Fruit fly (Drosophila melanogaster) whole organism, embryonic: Measurements from ENCODE around the gene CG11095.

ENCODE experiments used
- Aef1 ChIP-seq: fragments of 200-800 bp; sonication (Bioruptor generic); IDR thresholded peaks from 3 replicates; pipeline ENCODE4 v1.3.6; 2022; ENCODE audit warnings: missing biosample characterization, missing genetic modification characterization
- Atf-2 ChIP-seq: fragments of 200-800 bp; sonication (Bioruptor generic); optimal IDR thresholded peaks from 2 replicates; lab custom pipeline; 2016; ENCODE audit warnings: missing biosample characterization, missing genetic modification characterization
- Atf3 ChIP-seq: fragments of 200-800 bp; sonication (Bioruptor generic); optimal IDR thresholded peaks from 3 replicates; lab custom pipeline; 2016; ENCODE audit warnings: missing biosample characterization, missing genetic modification characterization
- BEAF-32 ChIP-seq: fragments of 200-800 bp; sonication (Bioruptor generic); optimal IDR thresholded peaks from 3 replicates; lab custom pipeline; 2017; ENCODE audit warnings: missing biosample characterization, missing genetic modification characterization, mild to moderate bottlenecking, moderate library complexity, missing genetic modification reagents
- Bdp1 ChIP-seq: fragments of 200-800 bp; sonication (Bioruptor generic); optimal IDR thresholded peaks from 3 replicates; lab custom pipeline; 2016; ENCODE audit warnings: missing biosample characterization, missing genetic modification characterization
- Bteb2 ChIP-seq: fragments of 200-800 bp; sonication (Bioruptor generic); optimal IDR thresholded peaks from 2 replicates; lab custom pipeline; 2016; ENCODE audit warnings: missing biosample characterization, missing genetic modification characterization
- CG10366 ChIP-seq: fragments of 200-800 bp; sonication (Bioruptor generic); IDR thresholded peaks from 2 replicates; pipeline ENCODE4 v1.3.6; 2022; ENCODE audit warnings: missing biosample characterization, missing genetic modification characterization
- CG10543 ChIP-seq: fragments of 200-800 bp; sonication (Bioruptor generic); optimal IDR thresholded peaks from 3 replicates; lab custom pipeline; 2017; ENCODE audit warnings: missing biosample characterization, mild to moderate bottlenecking, missing genetic modification characterization, moderate library complexity
- CG11247 ChIP-seq: fragments of 200-800 bp; sonication (Bioruptor generic); IDR thresholded peaks from 2 replicates; pipeline ENCODE4 v1.3.6; 2022; ENCODE audit warnings: missing biosample characterization, missing genetic modification characterization
- CG11398 ChIP-seq: fragments of 200-800 bp; sonication (Bioruptor generic); optimal IDR thresholded peaks from 2 replicates; lab custom pipeline; 2016; ENCODE audit warnings: missing biosample characterization, missing genetic modification characterization
- CG12744 ChIP-seq: fragments of 200-800 bp; sonication (Bioruptor generic); optimal IDR thresholded peaks from 2 replicates; lab custom pipeline; 2016; ENCODE audit warnings: missing biosample characterization, missing genetic modification characterization
- CG13775 ChIP-seq: fragments of 200-800 bp; sonication (Bioruptor generic); optimal IDR thresholded peaks from 3 replicates; lab custom pipeline; 2017; ENCODE audit warnings: missing biosample characterization, mild to moderate bottlenecking, missing genetic modification characterization
- CG15601 ChIP-seq: fragments of 200-800 bp; sonication (Bioruptor generic); optimal IDR thresholded peaks from 3 replicates; lab custom pipeline; 2019; ENCODE audit warnings: missing biosample characterization, mild to moderate bottlenecking, missing genetic modification characterization, moderate library complexity
- CG1603 ChIP-seq: fragments of 200-800 bp; sonication (Bioruptor generic); optimal IDR thresholded peaks from 2 replicates; lab custom pipeline; 2019; ENCODE audit warnings: missing biosample characterization, mild to moderate bottlenecking, missing genetic modification characterization, moderate library complexity
- CG16813 ChIP-seq: fragments of 200-800 bp; sonication (Bioruptor generic); IDR thresholded peaks from 3 replicates; pipeline ENCODE4 v1.3.6; 2022; ENCODE audit warnings: missing biosample characterization, missing genetic modification characterization; ENCODE audit not compliant: partially characterized antibody
- CG18011 ChIP-seq: fragments of 200-800 bp; sonication (Bioruptor generic); optimal IDR thresholded peaks from 2 replicates; lab custom pipeline; 2017; ENCODE audit warnings: missing biosample characterization, missing genetic modification characterization, mild to moderate bottlenecking, moderate library complexity, missing genotype
- CG18599 ChIP-seq: fragments of 200-800 bp; sonication (Bioruptor generic); optimal IDR thresholded peaks from 3 replicates; lab custom pipeline; 2017; ENCODE audit warnings: missing biosample characterization, missing genetic modification characterization, mild to moderate bottlenecking, moderate library complexity, missing genetic modification reagents
- CG2129 ChIP-seq: fragments of 200-800 bp; sonication (Bioruptor generic); IDR thresholded peaks from 2 replicates; pipeline ENCODE4 v1.3.6; 2022; ENCODE audit warnings: missing biosample characterization, missing genetic modification characterization; ENCODE audit not compliant: partially characterized antibody
- CG3281 ChIP-seq: fragments of 200-800 bp; sonication (Bioruptor generic); optimal IDR thresholded peaks from 3 replicates; lab custom pipeline; 2017; ENCODE audit warnings: missing biosample characterization, mild to moderate bottlenecking, missing genetic modification characterization
- CG4404 ChIP-seq: fragments of 200-800 bp; sonication (Bioruptor generic); IDR thresholded peaks from 2 replicates; pipeline ENCODE4 v1.3.6; 2022; ENCODE audit warnings: missing biosample characterization, missing genetic modification characterization
- CG6791 ChIP-seq: fragments of 200-800 bp; sonication (Bioruptor generic); IDR thresholded peaks from 3 replicates; pipeline ENCODE4 v1.3.6; 2022; ENCODE audit warnings: missing biosample characterization, missing genetic modification characterization; ENCODE audit not compliant: partially characterized antibody
- CG7786 ChIP-seq: fragments of 200-800 bp; sonication (Bioruptor generic); optimal IDR thresholded peaks from 2 replicates; lab custom pipeline; 2016; ENCODE audit warnings: missing biosample characterization, missing genetic modification characterization
- CG8359 ChIP-seq: fragments of 200-800 bp; sonication (Bioruptor generic); optimal IDR thresholded peaks from 2 replicates; lab custom pipeline; 2017; ENCODE audit warnings: missing biosample characterization, mild to moderate bottlenecking, missing genetic modification characterization, borderline replicate concordance
- CG8478 ChIP-seq: fragments of >200 bp; optimal IDR thresholded peaks from 2 replicates; lab custom pipeline; 2018
- CG8924 ChIP-seq: fragments of 200-800 bp; optimal IDR thresholded peaks from 3 replicates; lab custom pipeline; 2019; ENCODE audit warnings: missing biosample characterization, mild to moderate bottlenecking, missing genetic modification characterization, moderate library complexity
- Fer2 ChIP-seq: fragments of 200-800 bp; sonication (Bioruptor generic); optimal IDR thresholded peaks from 2 replicates; lab custom pipeline; 2018; ENCODE audit warnings: missing biosample characterization, mild to moderate bottlenecking, missing genetic modification characterization, moderate library complexity
- Hmx ChIP-seq: fragments of 200-800 bp; sonication (Bioruptor generic); optimal IDR thresholded peaks from 2 replicates; lab custom pipeline; 2016; ENCODE audit warnings: missing biosample characterization, missing genetic modification characterization
- Hr78 ChIP-seq, 2 experiments: fragments of 200-800 bp in 1 of 2; fragments of >200 bp in 1 of 2; sonication (Bioruptor generic) in 1 of 2; optimal IDR thresholded peaks; 2 replicates each; lab custom pipeline; 2017 to 2019; ENCODE audit warnings: missing biosample characterization in 2 of 2, missing genetic modification characterization in 2 of 2, mild to moderate bottlenecking in 1 of 2, moderate library complexity in 1 of 2
- Hsf ChIP-seq: fragments of 200-800 bp; sonication (Bioruptor generic); optimal IDR thresholded peaks from 3 replicates; lab custom pipeline; 2016; ENCODE audit warnings: missing biosample characterization, missing genetic modification characterization
- Max ChIP-seq: fragments of 200-800 bp; sonication (Bioruptor generic); optimal IDR thresholded peaks from 2 replicates; lab custom pipeline; 2016; ENCODE audit warnings: missing biosample characterization, mild to moderate bottlenecking, missing genetic modification characterization
- Trl ChIP-seq, 3 experiments: fragments of >200 bp in 2 of 3; fragments of 200-800 bp in 1 of 3; sonication (Bioruptor generic) in 1 of 3; optimal IDR thresholded peaks; 2 replicates in 1 of 3; 3 replicates in 2 of 3; lab custom pipeline; 2016 to 2017; ENCODE audit warnings: missing biosample characterization in 1 of 3, missing genetic modification characterization in 1 of 3
- al ChIP-seq: fragments of 200-800 bp; sonication (Bioruptor generic); IDR thresholded peaks from 2 replicates; pipeline ENCODE4 v1.3.6; 2022; ENCODE audit warnings: missing biosample characterization, missing genetic modification characterization
- bsh ChIP-seq, 2 experiments: fragments of 200-800 bp; sonication (Bioruptor generic); optimal IDR thresholded peaks; 2 replicates each; lab custom pipeline; 2017 to 2018; ENCODE audit warnings: mild to moderate bottlenecking in 2 of 2, missing biosample characterization in 2 of 2, missing genetic modification characterization in 2 of 2, moderate library complexity in 1 of 2
- chif ChIP-seq, 2 experiments: fragments of 200-800 bp; sonication (Bioruptor generic); optimal IDR thresholded peaks; 3 replicates each; lab custom pipeline; 2016; ENCODE audit warnings: missing biosample characterization in 2 of 2, missing genetic modification characterization in 2 of 2
- fd96Cb ChIP-seq: fragments of 200-800 bp; sonication (Bioruptor generic); optimal IDR thresholded peaks from 2 replicates; lab custom pipeline; 2018; ENCODE audit warnings: missing biosample characterization, mild to moderate bottlenecking, missing genetic modification characterization, moderate library complexity
- gro ChIP-seq: fragments of 200-800 bp; sonication (Bioruptor generic); optimal IDR thresholded peaks from 2 replicates; lab custom pipeline; 2016; ENCODE audit warnings: missing biosample characterization, missing genetic modification characterization
- gsb ChIP-seq: fragments of 200-800 bp; sonication (Bioruptor generic); IDR thresholded peaks from 2 replicates; pipeline ENCODE4 v1.3.6; 2022; ENCODE audit warnings: missing biosample characterization, missing genetic modification characterization
- kni ChIP-seq: fragments of 200-800 bp; sonication (Bioruptor generic); optimal IDR thresholded peaks from 3 replicates; lab custom pipeline; 2017; ENCODE audit warnings: mild to moderate bottlenecking, missing biosample characterization, missing genetic modification reagents, missing genetic modification characterization
- lbe ChIP-seq: fragments of 200-800 bp; sonication (Bioruptor generic); optimal IDR thresholded peaks from 2 replicates; lab custom pipeline; 2016; ENCODE audit warnings: missing biosample characterization, mild to moderate bottlenecking, missing genetic modification characterization
- lilli ChIP-seq: fragments of 200-800 bp; sonication (Bioruptor generic); optimal IDR thresholded peaks from 3 replicates; lab custom pipeline; 2016; ENCODE audit warnings: missing biosample characterization, missing genetic modification characterization
- mam ChIP-seq: fragments of 200-800 bp; sonication (Bioruptor generic); optimal IDR thresholded peaks from 3 replicates; lab custom pipeline; 2016; ENCODE audit warnings: missing biosample characterization, missing genetic modification characterization
- phol ChIP-seq: fragments of 200-800 bp; sonication (Bioruptor generic); optimal IDR thresholded peaks from 3 replicates; lab custom pipeline; 2018; ENCODE audit warnings: missing biosample characterization, mild to moderate bottlenecking, missing genetic modification characterization, moderate library complexity
- row ChIP-seq: fragments of 200-800 bp; sonication (Bioruptor generic); IDR thresholded peaks from 3 replicates; pipeline ENCODE4 v1.3.6; 2022; ENCODE audit warnings: missing biosample characterization, missing genetic modification characterization
- sim ChIP-seq: fragments of 200-800 bp; sonication (Bioruptor generic); IDR thresholded peaks from 2 replicates; pipeline ENCODE4 v1.3.6; 2022; ENCODE audit warnings: missing biosample characterization, missing genetic modification characterization
- sob ChIP-seq: fragments of 200-800 bp; sonication (Bioruptor generic); IDR thresholded peaks from 2 replicates; pipeline ENCODE4 v1.3.6; 2022; ENCODE audit warnings: missing biosample characterization, missing genetic modification characterization
- ssp ChIP-seq: fragments of 200-800 bp; sonication (Bioruptor generic); IDR thresholded peaks from 2 replicates; pipeline ENCODE4 v1.3.6; 2022; ENCODE audit warnings: missing biosample characterization, missing genetic modification characterization
- tna ChIP-seq: fragments of 200-800 bp; sonication (Bioruptor generic); IDR thresholded peaks from 2 replicates; pipeline ENCODE4 v1.3.6; 2022; ENCODE audit warnings: missing biosample characterization, missing genetic modification characterization; ENCODE audit not compliant: partially characterized antibody

Gene CG11095

DNA sequence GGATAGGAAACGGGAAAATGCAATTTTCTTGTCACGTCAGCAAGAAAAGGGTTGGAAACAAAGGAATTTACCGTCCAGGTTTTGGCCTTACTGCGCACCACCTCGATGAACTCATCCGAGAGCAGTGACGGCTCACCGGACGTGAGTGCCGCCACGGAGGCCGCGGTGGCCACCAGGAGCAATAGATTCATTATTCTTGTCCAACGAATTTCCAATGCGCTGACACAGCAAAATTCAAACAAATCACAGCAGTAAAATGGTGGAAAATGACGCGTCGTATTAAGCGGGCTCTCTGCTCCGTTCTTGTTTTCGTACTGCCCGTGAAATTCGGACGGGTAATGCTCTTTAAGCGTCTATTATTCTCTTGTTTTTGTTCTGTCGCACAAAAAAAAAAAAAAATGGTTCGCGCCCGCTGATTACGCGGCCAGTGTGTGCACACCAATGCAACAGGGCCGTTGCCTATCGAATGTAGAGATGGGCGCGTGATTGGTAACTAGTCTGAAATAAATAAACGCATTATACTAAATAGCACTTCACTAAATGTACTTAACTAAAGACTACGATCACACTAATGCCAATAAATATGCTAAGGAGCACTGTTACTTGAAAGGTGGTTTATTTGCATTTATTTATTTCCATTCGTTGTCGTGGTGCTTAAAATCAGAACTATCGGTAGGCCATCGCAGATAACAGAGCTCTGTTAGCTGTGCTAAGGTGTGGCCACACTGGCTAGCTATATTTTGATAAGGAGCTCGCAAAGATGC is 29.6 kb upstream of the CG11095 start, which contains the start of the genes CtsB and amrt (continued):
- peak; percentile 34 for TF ChIP-seq CG10366 (GFP tag; lab: Robert Waterston, UW)
- TF ChIP-seq CG1603 (tag; lab: Kevin White, UChicago): peak; percentile 66
- 0 out of 2 replicates have a peak, but pooled peaks have one; percentile 17 for TF ChIP-seq CG4404 (GFP tag; lab: Robert Waterston, UW)
- no peak; the same call in 1 of the 2 replicates for TF ChIP-seq tna
- TF ChIP-seq ssp (GFP tag; lab: Robert Waterston, UW): peak; percentile 53; the same call in 1 of the 2 replicates
- TF ChIP-seq mam (GFP tag; lab: Kevin White, UChicago): peak; percentile 70
- TF ChIP-seq row: peak; percentile 94
- peak; percentile 6 for TF ChIP-seq Atf3 (GFP tag; lab: Kevin White, UChicago)
- TF ChIP-seq CG8359 (GFP tag; lab: Kevin White, UChicago): no peak
- TF ChIP-seq lbe: peak; percentile 56
- TF ChIP-seq chif (GFP tag; optimal IDR thresholded peaks at IDR 0.05; lab: Kevin White, UChicago): peak; percentile 23 to 33
- TF ChIP-seq CG8924 (tag; lab: Kevin White, UChicago): peak; percentile 42
- peak; percentile 70 for TF ChIP-seq CG2129 (GFP tag; lab: Robert Waterston, UW)
- TF ChIP-seq CG12744 (GFP tag; lab: Kevin White, UChicago): peak; percentile 26
- TF ChIP-seq Hmx (GFP tag; lab: Kevin White, UChicago): no peak
- peak; percentile 65; the same call in 2 of the 3 replicates for TF ChIP-seq CG6791 (GFP tag; lab: Robert Waterston, UW)
- TF ChIP-seq Atf-2 (GFP tag; lab: Kevin White, UChicago): peak; percentile 41
- TF ChIP-seq CG8478: no peak
- peak in 1 of 2 experiments; percentile 25 for TF ChIP-seq Trl (optimal IDR thresholded peaks at IDR 0.05; lab: Kevin White, UChicago)
- peak; percentile 65 for TF ChIP-seq Trl (GFP tag; optimal IDR thresholded peaks at IDR 0.05; lab: Kevin White, UChicago)
- TF ChIP-seq sob (GFP tag; lab: Robert Waterston, UW): 0 out of 2 replicates have a peak, but pooled peaks have one; percentile 30
- no peak for TF ChIP-seq fd96Cb (tag; lab: Kevin White, UChicago)
- peak; percentile 41; the same call in 2 of the 3 replicates for TF ChIP-seq Aef1
- TF ChIP-seq bsh (GFP tag; optimal IDR thresholded peaks at IDR 0.05; lab: Kevin White, UChicago): peak; percentile 18 to 58
- TF ChIP-seq CG15601 (tag; lab: Kevin White, UChicago): peak; percentile 9
- peak; percentile 6 for TF ChIP-seq Bteb2 (GFP tag; lab: Kevin White, UChicago)
- TF ChIP-seq Max (GFP tag; lab: Kevin White, UChicago): peak; percentile 39
- TF ChIP-seq sim: no peak
- TF ChIP-seq CG7786: peak; percentile 50
- TF ChIP-seq CG3281 (GFP tag; lab: Kevin White, UChicago): no peak
- no peak for TF ChIP-seq CG18599 (GFP tag; lab: Kevin White, UChicago)
- peak; percentile 61 for TF ChIP-seq gro (GFP tag; lab: Kevin White, UChicago)
- TF ChIP-seq CG16813 (GFP tag; lab: Robert Waterston, UW): peak; percentile 91
- TF ChIP-seq CG10543: peak; percentile 54
- no peak for TF ChIP-seq Hr78 (GFP tag; optimal IDR thresholded peaks at IDR 0.05; lab: Kevin White, UChicago)
- peak; percentile 86 for TF ChIP-seq phol
- peak; percentile 62 for TF ChIP-seq lilli (GFP tag; lab: Kevin White, UChicago)
- no peak for TF ChIP-seq CG18011 (GFP tag; lab: Kevin White, UChicago)
- TF ChIP-seq Bdp1 (GFP tag; lab: Kevin White, UChicago): peak; percentile 0
- peak; percentile 48 for TF ChIP-seq Hsf
- peak; percentile 93 for TF ChIP-seq BEAF-32 (GFP tag; lab: Kevin White, UChicago)
- TF ChIP-seq gsb (GFP tag; lab: Robert Waterston, UW): no peak
- peak; percentile 58 for TF ChIP-seq kni (GFP tag; lab: Kevin White, UChicago)
- TF ChIP-seq CG11398 (GFP tag; lab: Kevin White, UChicago): peak; percentile 52
- TF ChIP-seq Fer2 (tag; lab: Kevin White, UChicago): peak; percentile 0
- no peak for TF ChIP-seq CG11247 (GFP tag; lab: Robert Waterston, UW)
- peak; percentile 47; the same call in 1 of the 2 replicates for TF ChIP-seq al (GFP tag; lab: Robert Waterston, UW)
- TF ChIP-seq CG13775 (GFP tag; lab: Kevin White, UChicago): peak; percentile 68
